Fruit fly (Drosophila melanogaster) whole organism, adult: ENCODE measurements around the gene Bsg.

Source experiments
- Mnt ChIP-seq: fragments of 200-800 bp; sonication (Bioruptor generic); optimal IDR thresholded peaks from 2 replicates; lab custom pipeline; 2016; ENCODE audit warnings: missing biosample characterization, mild to moderate bottlenecking, missing genetic modification characterization
- kay ChIP-seq: fragments of 200-800 bp; sonication (Bioruptor generic); peaks from one replicate; lab custom pipeline; 2016; ENCODE audit warnings: missing biosample characterization, missing genetic modification characterization, borderline replicate concordance

- no peak for TF ChIP-seq kay (GFP tag; lab: Kevin White, UChicago)
- no peak for TF ChIP-seq Mnt (GFP tag; lab: Kevin White, UChicago)
Measured at dm6 chr2L:8157166-8157565, 73.9 kb downstream of the Bsg start.
